Fruit fly (Drosophila melanogaster) whole organism, adult: ENCODE data around the gene Vha36-3.

Source experiments
- CG11617 ChIP-seq: fragments of 200-800 bp; sonication (Bioruptor generic); optimal IDR thresholded peaks from 2 replicates; lab custom pipeline; 2017; ENCODE audit warnings: mild to moderate bottlenecking, missing biosample characterization, missing genetic modification reagents, missing genetic modification characterization
- CG14711 ChIP-seq: fragments of 200-800 bp; sonication (Bioruptor generic); optimal IDR thresholded peaks from 2 replicates; lab custom pipeline; 2018; ENCODE audit warnings: missing biosample characterization, mild to moderate bottlenecking, missing genetic modification characterization, moderate library complexity
- CG1620 ChIP-seq: fragments of 200-800 bp; sonication (Bioruptor generic); optimal IDR thresholded peaks from 2 replicates; lab custom pipeline; 2016; ENCODE audit warnings: missing biosample characterization, missing genetic modification characterization
- CG33017 ChIP-seq: fragments of 200-800 bp; sonication (Bioruptor generic); optimal IDR thresholded peaks from 2 replicates; lab custom pipeline; 2018; ENCODE audit warnings: missing biosample characterization, mild to moderate bottlenecking, missing genetic modification characterization, moderate library complexity
- CG7101 ChIP-seq: fragments of 200-800 bp; sonication (Bioruptor generic); optimal IDR thresholded peaks from 2 replicates; lab custom pipeline; 2018; ENCODE audit warnings: missing biosample characterization, mild to moderate bottlenecking, missing genetic modification characterization, moderate library complexity
- Crg-1 ChIP-seq: fragments of 200-800 bp; sonication (Bioruptor generic); optimal IDR thresholded peaks from 2 replicates; lab custom pipeline; 2016; ENCODE audit warnings: missing biosample characterization, missing genetic modification characterization
- Hr96 ChIP-seq: fragments of 200-800 bp; sonication (Bioruptor generic); optimal IDR thresholded peaks from 2 replicates; lab custom pipeline; 2016; ENCODE audit warnings: missing biosample characterization, missing genetic modification characterization
- Mnt ChIP-seq: fragments of 200-800 bp; sonication (Bioruptor generic); optimal IDR thresholded peaks from 2 replicates; lab custom pipeline; 2016; ENCODE audit warnings: missing biosample characterization, mild to moderate bottlenecking, missing genetic modification characterization
- bab1 ChIP-seq: fragments of 200-800 bp; sonication (Bioruptor generic); optimal IDR thresholded peaks from 3 replicates; lab custom pipeline; 2019; ENCODE audit warnings: missing biosample characterization, mild to moderate bottlenecking, missing genetic modification characterization, moderate library complexity
- cic ChIP-seq: fragments of 200-800 bp; sonication (Bioruptor generic); optimal IDR thresholded peaks from 2 replicates; lab custom pipeline; 2017; ENCODE audit warnings: missing biosample characterization, mild to moderate bottlenecking, missing genetic modification characterization, moderate library complexity
- kay ChIP-seq: fragments of 200-800 bp; sonication (Bioruptor generic); peaks from one replicate; lab custom pipeline; 2016; ENCODE audit warnings: missing biosample characterization, missing genetic modification characterization, borderline replicate concordance
- ovo ChIP-seq: fragments of 200-800 bp; sonication (Bioruptor generic); optimal IDR thresholded peaks from 2 replicates; lab custom pipeline; 2016; ENCODE audit warnings: missing biosample characterization, missing genetic modification characterization
- pad ChIP-seq: fragments of 200-800 bp; sonication (Bioruptor generic); optimal IDR thresholded peaks from 3 replicates; lab custom pipeline; 2017; ENCODE audit warnings: missing biosample characterization, missing genetic modification characterization, mild to moderate bottlenecking, moderate library complexity, missing genetic modification reagents
- toe ChIP-seq: fragments of 200-800 bp; sonication (Bioruptor generic); optimal IDR thresholded peaks from 2 replicates; lab custom pipeline; 2016; ENCODE audit warnings: missing biosample characterization, missing genetic modification characterization

dm6 chrX:2553862-2554261, 26.5 kb downstream of the Vha36-3 start:
- TF ChIP-seq ovo (GFP tag; lab: Kevin White, UChicago) (no peak), CG14711 (no peak), kay (no peak), Mnt (GFP tag; lab: Kevin White, UChicago) (no peak), CG7101 (tag; lab: Kevin White, UChicago) (no peak), Hr96 (GFP tag; lab: Kevin White, UChicago) (no peak), toe (GFP tag; lab: Kevin White, UChicago) (no peak), cic (no peak), Crg-1 (GFP tag; lab: Kevin White, UChicago) (no peak), CG1620 (GFP tag; lab: Kevin White, UChicago) (no peak), CG33017 (no peak), CG11617 (GFP tag; lab: Kevin White, UChicago) (no peak), bab1 (GFP tag; lab: Kevin White, UChicago) (no peak), pad (GFP tag; lab: Kevin White, UChicago) (no peak)
